Fruit fly (Drosophila melanogaster): ENCODE measurements around the gene Snx21.

DNA sequence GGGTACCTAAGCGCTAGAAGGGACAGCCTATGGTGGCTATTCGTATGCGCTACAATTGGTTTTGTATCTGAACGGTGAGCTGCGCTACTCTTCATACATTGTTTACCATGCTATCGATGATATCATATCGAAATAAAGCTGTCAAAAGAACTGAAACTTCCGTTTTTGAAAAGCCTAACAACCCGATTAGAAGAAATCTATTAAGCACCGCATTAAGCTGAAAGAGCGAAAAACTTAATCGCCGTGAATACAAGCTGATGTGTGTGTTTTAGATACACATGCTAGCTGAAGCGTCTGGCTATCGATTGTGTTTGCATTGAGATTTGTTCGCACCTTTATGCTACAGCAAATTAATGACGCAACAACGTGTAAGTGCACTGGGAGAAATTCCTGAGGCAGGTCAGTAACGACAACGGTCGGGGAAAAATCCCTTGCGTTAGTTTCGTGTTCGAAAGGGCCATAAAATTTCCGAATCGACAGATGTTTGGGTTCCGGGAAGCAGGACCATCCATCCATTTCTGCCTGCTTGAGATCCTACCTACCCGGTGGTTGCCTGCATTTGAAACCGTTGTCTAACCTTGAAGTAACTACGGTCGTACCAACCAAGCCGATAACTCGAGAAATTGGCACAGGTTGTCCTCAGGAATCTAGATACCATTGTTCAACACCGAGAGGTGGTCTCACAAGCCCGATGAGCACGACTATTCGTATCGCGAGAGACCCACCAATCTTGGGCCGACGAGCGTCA is 15.0 kb downstream of the Snx21 start:
- TF ChIP-seq Myc (optimal IDR thresholded peaks at IDR 0.05) (no peak), insv (optimal IDR thresholded peaks at IDR 0.05) (no peak)
